Fruit fly (Drosophila melanogaster): ENCODE data around the gene Ssdp.

Ssdp gene

dm6 chr3R:18164052-18164722 lies 35.2 kb downstream of the Ssdp start, which contains the start of the genes CG7218 and Cbp20 (continued):
- TF ChIP-seq CG34422 (GFP tag; IDR thresholded peaks at IDR 0.05) (peak; percentile 23; the same call in 2 of the 3 replicates), Sry-β (GFP tag; optimal IDR thresholded peaks at IDR 0.05) (peak; percentile 27), Fer2 (tag; optimal IDR thresholded peaks at IDR 0.05) (peak; percentile 56), ro (GFP tag; IDR thresholded peaks at IDR 0.05) (no peak), ewg (GFP tag; optimal IDR thresholded peaks at IDR 0.05) (no peak), CG12299 (tag; optimal IDR thresholded peaks at IDR 0.05) (peak; percentile 48), Stat92E (GFP tag; optimal IDR thresholded peaks at IDR 0.05) (no peak), p53 (GFP tag; optimal IDR thresholded peaks at IDR 0.05) (no peak), CG4730 (GFP tag; IDR thresholded peaks at IDR 0.05) (peak; percentile 78), Dip2 (GFP tag; IDR thresholded peaks at IDR 0.05) (no peak), Opbp (GFP tag; IDR thresholded peaks at IDR 0.05; ENCODE audit: partially characterized antibody) (peak; percentile 70; the same call in 2 of the 3 replicates), fd102C (GFP tag; optimal IDR thresholded peaks at IDR 0.05) (no peak), CG7987 (GFP tag; optimal IDR thresholded peaks at IDR 0.05) (peak; percentile 54), Rx (GFP tag; IDR thresholded peaks at IDR 0.05) (peak; percentile 61), sens (GFP tag) (peak; percentile 90), CG7372 (GFP tag; IDR thresholded peaks at IDR 0.05) (peak; percentile 45; the same call in 1 of the 2 replicates), bowl (GFP tag; IDR thresholded peaks at IDR 0.05) (no peak), chm (GFP tag; IDR thresholded peaks at IDR 0.05) (peak; percentile 58; the same call in 1 of the 2 replicates), Taf1 (GFP tag; IDR thresholded peaks at IDR 0.05) (peak; percentile 61; the same call in 1 of the 2 replicates), chif (GFP tag; optimal IDR thresholded peaks at IDR 0.05) (peak; percentile 39 to 50), CG17359 (tag; optimal IDR thresholded peaks at IDR 0.05) (peak; percentile 64), Hr39 (optimal IDR thresholded peaks at IDR 0.05) (no peak), vfl (GFP tag; optimal IDR thresholded peaks at IDR 0.05) (peak; percentile 75), Six4 (GFP tag; optimal IDR thresholded peaks at IDR 0.05) (peak; percentile 57), schlank (tag; optimal IDR thresholded peaks at IDR 0.05) (no peak), CG17829 (tag; optimal IDR thresholded peaks at IDR 0.05) (peak; percentile 75), BEAF-32 (GFP tag; optimal IDR thresholded peaks at IDR 0.05) (peak; percentile 94), CG8089 (GFP tag; optimal IDR thresholded peaks at IDR 0.05) (peak; percentile 10), Antp (GFP tag; optimal IDR thresholded peaks at IDR 0.05) (peak; percentile 62), ERR (GFP tag; optimal IDR thresholded peaks at IDR 0.05) (no peak), BtbVII (GFP tag; optimal IDR thresholded peaks at IDR 0.05) (no peak), klu (GFP tag; IDR thresholded peaks at IDR 0.05) (0 out of 2 replicates have a peak, but pooled peaks have one; percentile 25), CG6272 (GFP tag; IDR thresholded peaks at IDR 0.05) (peak; percentile 66), stc (GFP tag; IDR thresholded peaks at IDR 0.05) (no peak), eve (GFP tag; optimal IDR thresholded peaks at IDR 0.05) (no peak), Nf-YA (GFP tag; IDR thresholded peaks at IDR 0.05) (no peak), scrt (GFP tag; optimal IDR thresholded peaks at IDR 0.05) (peak; percentile 20), CG12071 (GFP tag; optimal IDR thresholded peaks at IDR 0.05) (no peak), CG8478 (optimal IDR thresholded peaks at IDR 0.05) (no peak), run (tag; optimal IDR thresholded peaks at IDR 0.05) (no peak), CG8924 (tag; optimal IDR thresholded peaks at IDR 0.05) (peak; percentile 64), pnt (GFP tag; optimal IDR thresholded peaks at IDR 0.05) (peak; percentile 21), Kr (GFP tag; optimal IDR thresholded peaks at IDR 0.05) (no peak), CG13287 (GFP tag; IDR thresholded peaks at IDR 0.05; ENCODE audit: partially characterized antibody) (peak; percentile 91), E2f1 (GFP tag; IDR thresholded peaks at IDR 0.05) (peak; percentile 76), CG30431 (GFP tag; optimal IDR thresholded peaks at IDR 0.05) (no peak), toy (GFP tag; IDR thresholded peaks at IDR 0.05) (no peak), CG31441 (GFP tag; IDR thresholded peaks at IDR 0.05) (peak; percentile 65), Hr78 (GFP tag; optimal IDR thresholded peaks at IDR 0.05) (no peak), CG6765 (GFP tag; optimal IDR thresholded peaks at IDR 0.05) (no peak), CG12155 (GFP tag; optimal IDR thresholded peaks at IDR 0.05) (peak; percentile 81)

Measured in whole organism, embryonic.